Worm (Caenorhabditis elegans): Measurements from ENCODE around the gene nhr-59.

- TF ChIP-seq fos-1 (tag; optimal IDR thresholded peaks at IDR 0.05) (no peak), aly-2 (tag; optimal IDR thresholded peaks at IDR 0.05) (no peak)
Observed at ce11 chrV:2250126-2250590, 27.9 kb downstream of the nhr-59 start, which contains the start of gene cyp-33C7.
